Fruit fly (Drosophila melanogaster) whole organism, embryonic: ENCODE data around the gene Apoltp.
A peak's percentile ranks its signal among the peaks of the same experiment; 100 is the strongest.

Experiments
- Atf6 ChIP-seq: fragments of 200-800 bp; sonication (Bioruptor generic); IDR thresholded peaks from 2 replicates; pipeline ENCODE4 v1.3.6; 2022; ENCODE audit warnings: missing biosample characterization, missing genetic modification characterization
- Awh ChIP-seq: fragments of 200-800 bp; sonication (Bioruptor generic); IDR thresholded peaks from 2 replicates; pipeline ENCODE4, ENCODE4 v1.3.6; 2022; ENCODE audit warnings: missing biosample characterization, missing genetic modification characterization
- CG10431 ChIP-seq: fragments of 200-800 bp; sonication (Bioruptor generic); optimal IDR thresholded peaks from 3 replicates; lab custom pipeline; 2018; ENCODE audit warnings: missing biosample characterization, mild to moderate bottlenecking, missing genetic modification characterization
- CG11723 ChIP-seq: fragments of 200-800 bp; sonication (Bioruptor generic); optimal IDR thresholded peaks from 2 replicates; lab custom pipeline; 2017; ENCODE audit warnings: missing biosample characterization, mild to moderate bottlenecking, missing genetic modification characterization
- CG12769 ChIP-seq: fragments of 200-800 bp; sonication (Bioruptor generic); optimal IDR thresholded peaks from 2 replicates; lab custom pipeline; 2019; ENCODE audit warnings: missing biosample characterization, mild to moderate bottlenecking, missing genetic modification characterization, moderate library complexity
- CG15011 ChIP-seq: fragments of 200-800 bp; sonication (Bioruptor generic); optimal IDR thresholded peaks from 3 replicates; lab custom pipeline; 2018; ENCODE audit warnings: missing biosample characterization, mild to moderate bottlenecking, missing genetic modification characterization
- CG15269 ChIP-seq: fragments of 200-800 bp; sonication (Bioruptor generic); optimal IDR thresholded peaks from 2 replicates; lab custom pipeline; 2018; ENCODE audit warnings: missing biosample characterization, mild to moderate bottlenecking, missing genetic modification characterization, moderate library complexity
- CG15479 ChIP-seq: fragments of 200-800 bp; sonication (Bioruptor generic); optimal IDR thresholded peaks from 3 replicates; lab custom pipeline; 2019; ENCODE audit warnings: missing biosample characterization, mild to moderate bottlenecking, missing genetic modification characterization, moderate library complexity
- CG17361 ChIP-seq: fragments of 200-800 bp; sonication (Bioruptor generic); IDR thresholded peaks from 3 replicates; pipeline ENCODE4 v1.3.6; 2022; ENCODE audit warnings: missing biosample characterization, missing genetic modification characterization
- CG31365 ChIP-seq: fragments of 200-800 bp; sonication (Bioruptor generic); optimal IDR thresholded peaks from 2 replicates; lab custom pipeline; 2018; ENCODE audit warnings: missing biosample characterization, mild to moderate bottlenecking, missing genetic modification characterization
- CG34224 ChIP-seq: fragments of 200-800 bp; sonication (Bioruptor generic); IDR thresholded peaks from 3 replicates; pipeline ENCODE4 v1.3.6; 2022; ENCODE audit warnings: missing biosample characterization, missing genetic modification characterization; ENCODE audit not compliant: partially characterized antibody
- CG3838 ChIP-seq: fragments of 200-800 bp; sonication (Bioruptor generic); optimal IDR thresholded peaks from 3 replicates; lab custom pipeline; 2016; ENCODE audit warnings: missing biosample characterization, missing genetic modification characterization
- CG4282 ChIP-seq: fragments of 200-800 bp; sonication (Bioruptor generic); optimal IDR thresholded peaks from 2 replicates; lab custom pipeline; 2016; ENCODE audit warnings: missing biosample characterization, missing genetic modification characterization
- CG43689 ChIP-seq: fragments of 200-800 bp; sonication (Bioruptor generic); IDR thresholded peaks from 2 replicates; pipeline ENCODE4 v1.3.6; 2022; ENCODE audit warnings: missing biosample characterization, missing genetic modification characterization
- CG8089 ChIP-seq: fragments of 200-800 bp; sonication (Bioruptor generic); optimal IDR thresholded peaks from 3 replicates; lab custom pipeline; 2016; ENCODE audit warnings: missing biosample characterization, missing genetic modification characterization
- CG8281 ChIP-seq: fragments of 200-800 bp; sonication (Bioruptor generic); optimal IDR thresholded peaks from 2 replicates; lab custom pipeline; 2018; ENCODE audit warnings: missing biosample characterization, mild to moderate bottlenecking, missing genetic modification characterization, moderate library complexity
- CG8765 ChIP-seq: fragments of 200-800 bp; sonication (Bioruptor generic); IDR thresholded peaks from 2 replicates; pipeline ENCODE4 v1.3.6; 2022; ENCODE audit warnings: missing biosample characterization, missing genetic modification characterization
- CG9609 ChIP-seq: fragments of 200-800 bp; sonication (Bioruptor generic); optimal IDR thresholded peaks from 3 replicates; lab custom pipeline; 2016; ENCODE audit warnings: missing biosample characterization, missing genetic modification characterization
- CG9817 ChIP-seq: fragments of 200-800 bp; sonication (Bioruptor generic); optimal IDR thresholded peaks from 2 replicates; lab custom pipeline; 2018; ENCODE audit warnings: missing biosample characterization, mild to moderate bottlenecking, missing genetic modification characterization, moderate library complexity
- Chrac-16 ChIP-seq: fragments of 200-800 bp; sonication (Bioruptor generic); optimal IDR thresholded peaks from 3 replicates; lab custom pipeline; 2016; ENCODE audit warnings: missing biosample characterization, missing genetic modification characterization
- CrebB ChIP-seq: fragments of 200-800 bp; sonication (Bioruptor generic); optimal IDR thresholded peaks from 3 replicates; lab custom pipeline; 2018; ENCODE audit warnings: missing biosample characterization, mild to moderate bottlenecking, missing genetic modification characterization
- D ChIP-seq, 2 experiments: fragments of 200-800 bp in 1 of 2; fragments of >200 bp in 1 of 2; sonication (Bioruptor generic) in 1 of 2; optimal IDR thresholded peaks; 2 replicates in 1 of 2; 3 replicates in 1 of 2; lab custom pipeline; 2017; ENCODE audit warnings: mild to moderate bottlenecking in 1 of 2, missing biosample characterization in 1 of 2, missing genetic modification characterization in 1 of 2, missing genetic modification reagents in 1 of 2
- Ets65A ChIP-seq: fragments of 200-800 bp; sonication (Bioruptor generic); peaks from one replicate; lab custom pipeline; 2016; ENCODE audit warnings: missing biosample characterization, missing genetic modification characterization
- Fer1 ChIP-seq: fragments of 200-800 bp; sonication (Bioruptor generic); optimal IDR thresholded peaks from 2 replicates; lab custom pipeline; 2017; ENCODE audit warnings: missing biosample characterization, mild to moderate bottlenecking, missing genetic modification characterization
- Gug ChIP-seq: fragments of 200-800 bp; sonication (Bioruptor generic); IDR thresholded peaks from 4 replicates; pipeline ENCODE4 v1.3.6; 2022; ENCODE audit warnings: missing biosample characterization, missing genetic modification characterization
- Hr3 ChIP-seq: fragments of 200-800 bp; sonication (Bioruptor generic); optimal IDR thresholded peaks from 3 replicates; lab custom pipeline; 2016; ENCODE audit warnings: missing biosample characterization, missing genetic modification characterization
- Lpt ChIP-seq: fragments of >200 bp; optimal IDR thresholded peaks from 2 replicates; lab custom pipeline; 2018; ENCODE audit warnings: missing biosample characterization, missing genetic modification characterization
- NfI ChIP-seq: fragments of 200-800 bp; sonication (Bioruptor generic); optimal IDR thresholded peaks from 3 replicates; lab custom pipeline; 2018; ENCODE audit warnings: missing biosample characterization, mild to moderate bottlenecking, missing genetic modification characterization, moderate library complexity
- Poxn ChIP-seq: fragments of 200-800 bp; sonication (Bioruptor generic); IDR thresholded peaks from 2 replicates; pipeline ENCODE4 v1.3.6; 2022; ENCODE audit warnings: missing biosample characterization, missing genetic modification characterization
- Side ChIP-seq: fragments of 200-800 bp; sonication (Bioruptor generic); optimal IDR thresholded peaks from 2 replicates; lab custom pipeline; 2016; ENCODE audit warnings: missing biosample characterization, missing genetic modification characterization
- Spps ChIP-seq: fragments of 200-800 bp; sonication (Bioruptor generic); optimal IDR thresholded peaks from 2 replicates; lab custom pipeline; 2018; ENCODE audit warnings: missing biosample characterization, mild to moderate bottlenecking, missing genetic modification characterization
- Sry-δ ChIP-seq: fragments of 200-800 bp; sonication (Bioruptor generic); optimal IDR thresholded peaks from 2 replicates; lab custom pipeline; 2016; ENCODE audit warnings: missing biosample characterization, missing genetic modification characterization
- Taf1 ChIP-seq: fragments of 200-800 bp; sonication (Bioruptor generic); IDR thresholded peaks from 2 replicates; pipeline ENCODE4 v1.3.6; 2022; ENCODE audit warnings: missing biosample characterization, missing genetic modification characterization
- Vsx1 ChIP-seq: fragments of 200-800 bp; sonication (Bioruptor generic); optimal IDR thresholded peaks from 2 replicates; lab custom pipeline; 2017; ENCODE audit warnings: missing biosample characterization, mild to moderate bottlenecking, missing genetic modification characterization, missing genetic modification reagents
- abd-A ChIP-seq: fragments of 200-800 bp; sonication (Bioruptor generic); optimal IDR thresholded peaks from 3 replicates; lab custom pipeline; 2019; ENCODE audit warnings: missing biosample characterization, mild to moderate bottlenecking, missing genetic modification characterization, moderate library complexity
- ash1 ChIP-seq: fragments of 200-800 bp; sonication (Bioruptor generic); optimal IDR thresholded peaks from 2 replicates; lab custom pipeline; 2018; ENCODE audit warnings: missing biosample characterization, mild to moderate bottlenecking, missing genetic modification characterization
- bigmax ChIP-seq: fragments of 200-800 bp; sonication (Bioruptor generic); optimal IDR thresholded peaks from 2 replicates; lab custom pipeline; 2018; ENCODE audit warnings: missing biosample characterization, mild to moderate bottlenecking, missing genetic modification characterization
- btn ChIP-seq: fragments of 200-800 bp; sonication (Bioruptor generic); optimal IDR thresholded peaks from 2 replicates; lab custom pipeline; 2016; ENCODE audit warnings: missing biosample characterization, missing genetic modification characterization
- dm ChIP-seq: fragments of 200-800 bp; sonication (Bioruptor generic); optimal IDR thresholded peaks from 3 replicates; lab custom pipeline; 2016; ENCODE audit warnings: missing biosample characterization, missing genetic modification characterization
- gem ChIP-seq: fragments of 200-800 bp; sonication (Bioruptor generic); optimal IDR thresholded peaks from 2 replicates; lab custom pipeline; 2019; ENCODE audit warnings: missing biosample characterization, mild to moderate bottlenecking, missing genetic modification characterization, moderate library complexity
- grn ChIP-seq: fragments of 200-800 bp; sonication (Bioruptor generic); optimal IDR thresholded peaks from 3 replicates; lab custom pipeline; 2017; ENCODE audit warnings: missing biosample characterization, missing genetic modification characterization
- lilli ChIP-seq: fragments of 200-800 bp; sonication (Bioruptor generic); optimal IDR thresholded peaks from 3 replicates; lab custom pipeline; 2016; ENCODE audit warnings: missing biosample characterization, missing genetic modification characterization
- mirr ChIP-seq: fragments of 200-800 bp; sonication (Bioruptor generic); optimal IDR thresholded peaks from 3 replicates; lab custom pipeline; 2018; ENCODE audit warnings: missing biosample characterization, mild to moderate bottlenecking, missing genetic modification characterization
- p53 ChIP-seq: fragments of 200-800 bp; sonication (Bioruptor generic); optimal IDR thresholded peaks from 2 replicates; lab custom pipeline; 2016; ENCODE audit warnings: missing biosample characterization, missing genetic modification characterization
- phol ChIP-seq: fragments of 200-800 bp; sonication (Bioruptor generic); optimal IDR thresholded peaks from 3 replicates; lab custom pipeline; 2018; ENCODE audit warnings: missing biosample characterization, mild to moderate bottlenecking, missing genetic modification characterization, moderate library complexity
- pnt ChIP-seq: fragments of 200-800 bp; sonication (Bioruptor generic); optimal IDR thresholded peaks from 3 replicates; lab custom pipeline; 2016; ENCODE audit warnings: missing biosample characterization, missing genetic modification characterization
- ro ChIP-seq: fragments of 200-800 bp; sonication (Bioruptor generic); IDR thresholded peaks from 2 replicates; pipeline ENCODE4 v1.3.6; 2022; ENCODE audit warnings: missing biosample characterization, missing genetic modification characterization
- ssp ChIP-seq: fragments of 200-800 bp; sonication (Bioruptor generic); IDR thresholded peaks from 2 replicates; pipeline ENCODE4 v1.3.6; 2022; ENCODE audit warnings: missing biosample characterization, missing genetic modification characterization
- tin ChIP-seq: fragments of 200-800 bp; sonication (Bioruptor generic); optimal IDR thresholded peaks from 3 replicates; lab custom pipeline; 2016; ENCODE audit warnings: missing biosample characterization, missing genetic modification characterization
- trh ChIP-seq: fragments of 200-800 bp; sonication (Bioruptor generic); optimal IDR thresholded peaks from 2 replicates; lab custom pipeline; 2016; ENCODE audit warnings: missing biosample characterization, missing genetic modification characterization
- twi ChIP-seq: fragments of 200-800 bp; optimal IDR thresholded peaks from 2 replicates; lab custom pipeline; 2019; ENCODE audit warnings: missing biosample characterization, mild to moderate bottlenecking, missing genetic modification characterization, moderate library complexity
- vvl ChIP-seq: fragments of 200-800 bp; sonication (Bioruptor generic); IDR thresholded peaks from 2 replicates; pipeline ENCODE4 v1.3.6; 2022; ENCODE audit warnings: missing biosample characterization, missing genetic modification characterization

Apoltp gene

DNA sequence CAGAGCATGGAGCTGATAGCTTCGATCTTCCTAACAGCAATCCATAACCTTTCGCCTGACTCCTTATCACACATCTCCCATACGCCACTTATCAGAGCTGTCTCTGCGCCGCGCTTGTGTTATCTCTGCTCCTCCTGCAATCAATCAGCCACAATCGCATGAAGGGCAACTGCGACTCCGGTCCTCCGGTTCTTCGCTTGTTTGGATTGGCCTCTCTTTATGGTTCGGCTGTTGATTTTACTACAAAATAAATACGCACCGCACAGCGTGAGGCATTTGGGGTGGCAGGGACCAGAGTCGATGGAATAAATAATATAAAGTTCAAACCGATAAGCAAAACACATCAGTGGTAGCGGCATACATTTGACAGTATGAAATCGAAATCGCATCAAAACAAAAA lies 881 bp upstream of the Apoltp start (continued):
- TF ChIP-seq CG9609 (GFP tag; lab: Kevin White, UChicago) (no peak), Gug (GFP tag; lab: Robert Waterston, UW) (no peak), ash1 (peak; percentile 43), grn (GFP tag; lab: Kevin White, UChicago) (peak; percentile 97), Fer1 (no peak), CrebB (tag; lab: Kevin White, UChicago) (peak; percentile 15), p53 (peak; percentile 41), pnt (GFP tag; lab: Kevin White, UChicago) (peak; percentile 57), Spps (tag; lab: Kevin White, UChicago) (peak; percentile 63), Lpt (no peak), CG9817 (tag; lab: Kevin White, UChicago) (no peak), tin (GFP tag; lab: Kevin White, UChicago) (peak; percentile 21), Hr3 (GFP tag; lab: Kevin White, UChicago) (no peak), CG4282 (GFP tag; lab: Kevin White, UChicago) (no peak), CG8089 (GFP tag; lab: Kevin White, UChicago) (peak; percentile 50), CG11723 (GFP tag; lab: Kevin White, UChicago) (peak; percentile 11), Vsx1 (GFP tag; lab: Kevin White, UChicago) (peak; percentile 67), Taf1 (GFP tag; lab: Robert Waterston, UW) (no peak), vvl (GFP tag; lab: Robert Waterston, UW) (peak; percentile 60; the same call in 1 of the 2 replicates), CG8765 (GFP tag; lab: Robert Waterston, UW) (no peak), CG34224 (GFP tag; lab: Robert Waterston, UW) (no peak), phol (tag; lab: Kevin White, UChicago) (no peak), Awh (GFP tag; lab: Robert Waterston, UW) (peak; percentile 84), Side (peak; percentile 75), mirr (GFP tag; lab: Kevin White, UChicago) (peak; percentile 28), Chrac-16 (GFP tag; lab: Kevin White, UChicago) (no peak), abd-A (tag; lab: Kevin White, UChicago) (no peak), CG8281 (tag; lab: Kevin White, UChicago) (peak; percentile 43), D (optimal IDR thresholded peaks at IDR 0.05; lab: Kevin White, UChicago) (no peak), D (GFP tag; optimal IDR thresholded peaks at IDR 0.05; lab: Kevin White, UChicago) (peak; percentile 77), CG31365 (tag; lab: Kevin White, UChicago) (peak; percentile 27), Sry-δ (peak; percentile 24), bigmax (GFP tag; lab: Kevin White, UChicago) (peak; percentile 20), Poxn (GFP tag; lab: Robert Waterston, UW) (no peak), Ets65A (GFP tag; lab: Kevin White, UChicago) (peak; percentile 87), ssp (GFP tag; lab: Robert Waterston, UW) (no peak; the same call in 1 of the 2 replicates), btn (GFP tag; lab: Kevin White, UChicago) (peak; percentile 71), gem (tag; lab: Kevin White, UChicago) (peak; percentile 67), CG12769 (tag; lab: Kevin White, UChicago) (no peak), CG15011 (GFP tag; lab: Kevin White, UChicago) (peak; percentile 65), CG10431 (GFP tag; lab: Kevin White, UChicago) (no peak), trh (GFP tag; lab: Kevin White, UChicago) (no peak), CG15479 (GFP tag; lab: Kevin White, UChicago) (peak; percentile 40), CG43689 (GFP tag; lab: Robert Waterston, UW) (no peak), CG15269 (tag; lab: Kevin White, UChicago) (no peak), CG17361 (GFP tag; lab: Robert Waterston, UW) (no peak), twi (tag; lab: Kevin White, UChicago) (no peak), Atf6 (peak; percentile 19; the same call in 1 of the 2 replicates), NfI (GFP tag; lab: Kevin White, UChicago) (peak; percentile 21), lilli (no peak), CG3838 (GFP tag; lab: Kevin White, UChicago) (peak; percentile 53), ro (no peak), dm (no peak)
